Fruit fly (Drosophila melanogaster): Measurements from ENCODE around the gene Alg1.

The Alg1 gene

DNA sequence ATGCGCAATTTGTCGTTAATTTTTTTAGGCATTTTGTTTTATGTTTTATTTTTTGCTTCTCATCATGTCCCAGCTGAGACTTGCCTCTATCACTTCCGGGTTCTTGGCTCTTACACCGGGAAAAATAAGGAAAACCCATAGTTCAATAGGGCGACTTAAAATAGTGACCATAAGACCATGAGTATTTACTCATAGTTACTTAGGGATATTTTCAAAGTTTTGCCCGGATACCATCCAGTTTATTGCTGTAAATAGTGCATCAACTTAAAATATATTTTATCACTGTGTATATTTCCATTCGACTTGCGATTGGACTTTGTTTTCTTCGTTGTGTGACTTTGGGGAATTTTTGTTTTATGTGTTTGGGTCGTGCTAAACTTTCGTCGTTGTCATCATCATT is 7.9 kb upstream of the Alg1 start (continued):
- no peak for TF ChIP-seq CG9727 (GFP tag; optimal IDR thresholded peaks at IDR 0.05)
- TF ChIP-seq dati (GFP tag; IDR thresholded peaks at IDR 0.05), result no peak
- TF ChIP-seq Opbp (GFP tag; IDR thresholded peaks at IDR 0.05; ENCODE audit: partially characterized antibody), result no peak
- no peak for TF ChIP-seq H15 (GFP tag; IDR thresholded peaks at IDR 0.05)
- no peak for TF ChIP-seq Elba2 (GFP tag; optimal IDR thresholded peaks at IDR 0.05)
- no peak for TF ChIP-seq CG31388 (GFP tag; optimal IDR thresholded peaks at IDR 0.05)
- no peak for TF ChIP-seq CG11456 (GFP tag; IDR thresholded peaks at IDR 0.05)
- peak; percentile 30 for TF ChIP-seq Xbp1 (GFP tag; optimal IDR thresholded peaks at IDR 0.05)
- TF ChIP-seq pb (GFP tag; optimal IDR thresholded peaks at IDR 0.05), result no peak
- peak; percentile 44 for TF ChIP-seq Hand (GFP tag; optimal IDR thresholded peaks at IDR 0.05)
- no peak for TF ChIP-seq CG3838 (GFP tag; optimal IDR thresholded peaks at IDR 0.05)
- peak; percentile 44 for TF ChIP-seq gro (GFP tag; optimal IDR thresholded peaks at IDR 0.05)
- no peak for TF ChIP-seq Dip2 (GFP tag; IDR thresholded peaks at IDR 0.05)
- no peak for TF ChIP-seq zfh1 (GFP tag; IDR thresholded peaks at IDR 0.05)
- TF ChIP-seq CG32532 (GFP tag; IDR thresholded peaks at IDR 0.05), result peak; percentile 38; the same call in 1 of the 2 replicates
- no peak for TF ChIP-seq CG9609 (GFP tag; optimal IDR thresholded peaks at IDR 0.05)
- TF ChIP-seq CG18619 (GFP tag; optimal IDR thresholded peaks at IDR 0.05), result peak; percentile 3
- TF ChIP-seq CG34376 (GFP tag; optimal IDR thresholded peaks at IDR 0.05), result no peak
- TF ChIP-seq prd (optimal IDR thresholded peaks at IDR 0.05), result no peak
- no peak for TF ChIP-seq prd (GFP tag; IDR thresholded peaks at IDR 0.05)
- no peak for TF ChIP-seq rib (GFP tag; IDR thresholded peaks at IDR 0.05)
- no peak for TF ChIP-seq mld (GFP tag; IDR thresholded peaks at IDR 0.05; ENCODE audit: partially characterized antibody)
- no peak for TF ChIP-seq Ets97D (GFP tag; optimal IDR thresholded peaks at IDR 0.05)
- TF ChIP-seq sima (GFP tag; optimal IDR thresholded peaks at IDR 0.05), result no peak
- no peak for TF ChIP-seq gcm2 (GFP tag; optimal IDR thresholded peaks at IDR 0.05)
- TF ChIP-seq Nf-YC (tag; optimal IDR thresholded peaks at IDR 0.05), result no peak
- peak; percentile 62 for TF ChIP-seq gem (tag; optimal IDR thresholded peaks at IDR 0.05)
- no peak for TF ChIP-seq crp (GFP tag; optimal IDR thresholded peaks at IDR 0.05)
- no peak for TF ChIP-seq shn (GFP tag; optimal IDR thresholded peaks at IDR 0.05)
- no peak for TF ChIP-seq fd3F (GFP tag; optimal IDR thresholded peaks at IDR 0.05)
- TF ChIP-seq chinmo (GFP tag; IDR thresholded peaks at IDR 0.05; ENCODE audit: partially characterized antibody), result no peak
- TF ChIP-seq pum (GFP tag; optimal IDR thresholded peaks at IDR 0.05), result no peak
- no peak for TF ChIP-seq Chrac-16 (GFP tag; optimal IDR thresholded peaks at IDR 0.05)
- TF ChIP-seq tx (GFP tag; optimal IDR thresholded peaks at IDR 0.05), result no peak
- TF ChIP-seq CG11247 (GFP tag; IDR thresholded peaks at IDR 0.05), result peak; percentile 16; the same call in 1 of the 2 replicates
- TF ChIP-seq vfl (GFP tag; optimal IDR thresholded peaks at IDR 0.05), result no peak
- no peak for TF ChIP-seq CG3065 (GFP tag; optimal IDR thresholded peaks at IDR 0.05)
- no peak for TF ChIP-seq Med (GFP tag)
- no peak for TF ChIP-seq CkIIα-i1 (GFP tag; IDR thresholded peaks at IDR 0.05)
- no peak for TF ChIP-seq aop (GFP tag; IDR thresholded peaks at IDR 0.05)
- no peak for TF ChIP-seq Hmx (GFP tag; optimal IDR thresholded peaks at IDR 0.05)
- TF ChIP-seq CG4328 (GFP tag; optimal IDR thresholded peaks at IDR 0.05), result no peak
- TF ChIP-seq CG14860 (GFP tag; IDR thresholded peaks at IDR 0.05; ENCODE audit: partially characterized antibody), result no peak
- TF ChIP-seq sc (optimal IDR thresholded peaks at IDR 0.05), result no peak
- no peak for TF ChIP-seq sc (GFP tag; optimal IDR thresholded peaks at IDR 0.05)
- no peak for TF ChIP-seq kni (GFP tag; optimal IDR thresholded peaks at IDR 0.05)
- no peak for TF ChIP-seq otp (GFP tag; IDR thresholded peaks at IDR 0.05)
- TF ChIP-seq CG8388 (GFP tag; optimal IDR thresholded peaks at IDR 0.05), result no peak
- TF ChIP-seq NfI (GFP tag; optimal IDR thresholded peaks at IDR 0.05), result peak; percentile 43
- peak; percentile 66 for TF ChIP-seq CG2120 (GFP tag; optimal IDR thresholded peaks at IDR 0.05)
- no peak for TF ChIP-seq CG1024 (GFP tag; IDR thresholded peaks at IDR 0.05)
- TF ChIP-seq bsh (GFP tag; optimal IDR thresholded peaks at IDR 0.05), result peak in 1 of 2 experiments; percentile 41
- peak; percentile 45; the same call in 1 of the 3 replicates for TF ChIP-seq CG7357 (GFP tag; IDR thresholded peaks at IDR 0.05)
